Worm (Caenorhabditis elegans) whole organism, L1 larva: Measurements from ENCODE around the gene F58G1.8.

ENCODE experiments used
- C16A3.4 ChIP-seq: fragments of 150-350 bp; optimal IDR thresholded peaks from 2 replicates; lab custom pipeline; 2014; ENCODE audit warnings: missing biosample characterization, missing genetic modification characterization
- Y116A8C.19 ChIP-seq: sonication (generic microtip); optimal IDR thresholded peaks from 2 replicates; lab custom pipeline; 2016; ENCODE audit warnings: missing compliant biosample characterization, missing genetic modification characterization, borderline replicate concordance
- aha-1 ChIP-seq: fragments of 150-350 bp; optimal IDR thresholded peaks from 2 replicates; lab custom pipeline; 2014; ENCODE audit warnings: missing biosample characterization, missing genetic modification characterization
- alr-1 ChIP-seq: fragments of 200-800 bp; sonication (Bioruptor generic); optimal IDR thresholded peaks from 2 replicates; lab custom pipeline; 2018; ENCODE audit warnings: borderline replicate concordance, mild to moderate bottlenecking, missing genetic modification characterization, missing compliant biosample characterization
- aly-2 ChIP-seq: fragments of 150-350 bp; optimal IDR thresholded peaks from 2 replicates; lab custom pipeline; 2014; ENCODE audit warnings: missing biosample characterization, missing genetic modification characterization
- blmp-1 ChIP-seq: fragments of 150-350 bp; optimal IDR thresholded peaks from 2 replicates; lab custom pipeline; 2014; ENCODE audit warnings: missing biosample characterization, missing genetic modification characterization
- ceh-8 ChIP-seq: fragments of 200-800 bp; sonication (Bioruptor generic); optimal IDR thresholded peaks from 2 replicates; lab custom pipeline; 2018; ENCODE audit warnings: mild to moderate bottlenecking, missing genetic modification characterization, moderate library complexity, missing compliant biosample characterization
- ces-1 ChIP-seq: fragments of 150-350 bp; optimal IDR thresholded peaks from 2 replicates; lab custom pipeline; 2014; ENCODE audit warnings: missing biosample characterization, missing genetic modification reagents, missing genetic modification characterization
- dsc-1 ChIP-seq: sonication (generic microtip); optimal IDR thresholded peaks from 2 replicates; lab custom pipeline; 2016; ENCODE audit warnings: mild to moderate bottlenecking, missing genetic modification characterization, missing compliant biosample characterization
- efl-1 ChIP-seq, 4 experiments: fragments of 150-350 bp; optimal IDR thresholded peaks in 3 of 4; peaks in 1 of 4; 1 replicate in 1 of 4; 2 replicates in 3 of 4; lab custom pipeline; 2014; ENCODE audit warnings: missing biosample characterization in 2 of 4, missing genetic modification characterization in 2 of 4, missing genetic modification reagents in 2 of 4
- efl-3 ChIP-seq: fragments of 200-800 bp; sonication (Bioruptor generic); optimal IDR thresholded peaks from 2 replicates; lab custom pipeline; 2018; ENCODE audit warnings: mild to moderate bottlenecking, missing genetic modification characterization, missing compliant biosample characterization
- elt-2 ChIP-seq: sonication (generic microtip); optimal IDR thresholded peaks from 2 replicates; lab custom pipeline; 2016; ENCODE audit warnings: missing genetic modification characterization, mild to moderate bottlenecking, inconsistent platforms, missing compliant biosample characterization, missing genetic modification reagents
- elt-3 ChIP-seq, 6 experiments: fragments of 150-350 bp in 1 of 6; sonication (generic microtip); optimal IDR thresholded peaks; 2 replicates each; lab custom pipeline; 2017 to 2018; ENCODE audit warnings: missing biosample characterization in 6 of 6, missing genetic modification characterization in 6 of 6, inconsistent platforms in 1 of 6
- fkh-10 ChIP-seq: sonication (generic microtip); optimal IDR thresholded peaks from 2 replicates; lab custom pipeline; 2017; ENCODE audit warnings: missing biosample characterization, missing genetic modification reagents, missing genetic modification characterization
- fkh-8 ChIP-seq: sonication (generic microtip); optimal IDR thresholded peaks from 2 replicates; lab custom pipeline; 2016; ENCODE audit warnings: mild to moderate bottlenecking, missing genetic modification characterization, missing compliant biosample characterization
- fos-1 ChIP-seq: fragments of 150-350 bp; optimal IDR thresholded peaks from 2 replicates; lab custom pipeline; 2014; ENCODE audit warnings: missing biosample characterization, missing genetic modification characterization
- grh-1 ChIP-seq: fragments of 200-800 bp; sonication (Bioruptor generic); IDR thresholded peaks from 2 replicates; pipeline ENCODE4 v1.3.6; 2022; ENCODE audit warnings: missing genetic modification reagents, missing genetic modification characterization, missing compliant biosample characterization
- hlh-17 ChIP-seq: fragments of 200-800 bp; sonication (Bioruptor generic); optimal IDR thresholded peaks from 2 replicates; lab custom pipeline; 2018; ENCODE audit warnings: missing genetic modification characterization, mild to moderate bottlenecking, missing compliant biosample characterization, moderate library complexity, borderline replicate concordance
- hlh-4 ChIP-seq: sonication (generic microtip); optimal IDR thresholded peaks from 2 replicates; lab custom pipeline; 2016; ENCODE audit warnings: mild to moderate bottlenecking, missing genetic modification characterization, missing compliant biosample characterization
- isw-1 ChIP-seq: fragments of 200-800 bp; sonication (Bioruptor generic); IDR thresholded peaks from 2 replicates; pipeline ENCODE4 v1.3.6; 2022; ENCODE audit warnings: missing genetic modification characterization, missing compliant biosample characterization
- lin-13 ChIP-seq: fragments of 150-350 bp; optimal IDR thresholded peaks from 2 replicates; lab custom pipeline; 2014; ENCODE audit warnings: missing biosample characterization, missing genetic modification reagents, missing genetic modification characterization
- lin-14 ChIP-seq: fragments of 200-800 bp; sonication (Bioruptor generic); optimal IDR thresholded peaks from 2 replicates; lab custom pipeline; 2018; ENCODE audit warnings: mild to moderate bottlenecking, missing genetic modification characterization, moderate library complexity, missing compliant biosample characterization
- lin-15B ChIP-seq: fragments of 150-350 bp; sonication (generic microtip); optimal IDR thresholded peaks from 3 replicates; lab custom pipeline; 2014; ENCODE audit warnings: missing biosample characterization, missing genetic modification characterization
- lin-35 ChIP-seq, 2 experiments: fragments of 150-350 bp; optimal IDR thresholded peaks; 2 replicates each; lab custom pipeline; 2014; ENCODE audit warnings: missing biosample characterization in 2 of 2, missing genetic modification characterization in 2 of 2, missing genetic modification reagents in 2 of 2
- lir-3 ChIP-seq: sonication (generic microtip); optimal IDR thresholded peaks from 2 replicates; lab custom pipeline; 2016; ENCODE audit warnings: mild to moderate bottlenecking, missing genetic modification characterization, moderate library complexity, missing compliant biosample characterization; ENCODE audit not compliant: poor library complexity
- mef-2 ChIP-seq: fragments of 150-350 bp; optimal IDR thresholded peaks from 2 replicates; lab custom pipeline; 2014; ENCODE audit warnings: missing biosample characterization, missing genetic modification characterization
- nhr-11 ChIP-seq: fragments of 150-350 bp; optimal IDR thresholded peaks from 2 replicates; lab custom pipeline; 2014; ENCODE audit warnings: missing biosample characterization, missing genetic modification characterization
- nhr-20 ChIP-seq: sonication (generic microtip); optimal IDR thresholded peaks from 2 replicates; lab custom pipeline; 2016; ENCODE audit warnings: mild to moderate bottlenecking, missing genetic modification characterization, missing compliant biosample characterization
- nhr-28 ChIP-seq: fragments of 150-350 bp; optimal IDR thresholded peaks from 2 replicates; lab custom pipeline; 2014; ENCODE audit warnings: missing biosample characterization, missing genetic modification characterization
- nhr-84 ChIP-seq: sonication (generic microtip); optimal IDR thresholded peaks from 2 replicates; lab custom pipeline; 2017; ENCODE audit warnings: missing biosample characterization, missing genetic modification characterization
- nhr-85 ChIP-seq: sonication (generic microtip); peaks from one replicate; lab custom pipeline; 2016; ENCODE audit warnings: missing genetic modification characterization, inconsistent platforms, missing compliant biosample characterization
- nhr-90 ChIP-seq: sonication (generic microtip); optimal IDR thresholded peaks from 2 replicates; lab custom pipeline; 2016; ENCODE audit warnings: mild to moderate bottlenecking, missing genetic modification characterization, missing compliant biosample characterization; ENCODE audit not compliant: poor library complexity
- pax-3 ChIP-seq: fragments of 200-800 bp; sonication (Bioruptor generic); optimal IDR thresholded peaks from 2 replicates; lab custom pipeline; 2018; ENCODE audit warnings: mild to moderate bottlenecking, missing genetic modification characterization, moderate library complexity, missing compliant biosample characterization
- skn-1 ChIP-seq: fragments of 150-350 bp; optimal IDR thresholded peaks from 2 replicates; lab custom pipeline; 2014; ENCODE audit warnings: missing biosample characterization, missing genetic modification characterization
- sup-37 ChIP-seq: fragments of 200-800 bp; sonication (Bioruptor generic); optimal IDR thresholded peaks from 2 replicates; lab custom pipeline; 2018; ENCODE audit warnings: mild to moderate bottlenecking, missing genetic modification characterization, missing compliant biosample characterization
- swsn-7 ChIP-seq: sonication (generic microtip); optimal IDR thresholded peaks from 2 replicates; lab custom pipeline; 2016; ENCODE audit warnings: missing genetic modification characterization, missing compliant biosample characterization
- tlp-1 ChIP-seq: fragments of 150-350 bp; optimal IDR thresholded peaks from 2 replicates; lab custom pipeline; 2014; ENCODE audit warnings: missing biosample characterization, missing genetic modification characterization
- unc-130 ChIP-seq: fragments of 150-350 bp; optimal IDR thresholded peaks from 2 replicates; lab custom pipeline; 2017; ENCODE audit warnings: missing biosample characterization, missing genetic modification characterization, inconsistent platforms

The F58G1.8 gene

ce11 chrII:12925551-12925950 lies at the start of gene F58G1.8:
TSS of gene F58G1.8 (minus strand) at chrII:12925651.
- TF ChIP-seq efl-1 (optimal IDR thresholded peaks at IDR 0.05; lab: Kevin White, UChicago) (no peak), efl-1 (GFP tag; optimal IDR thresholded peaks at IDR 0.05 in 1 of 2; lab: Kevin White, UChicago) (no peak), elt-2 (no peak)
- TF ChIP-seq, all 84 proteins: peak for 0

- TF ChIP-seq isw-1 (GFP tag; lab: Robert Waterston, UW) (no peak), lin-35 (GFP tag; optimal IDR thresholded peaks at IDR 0.05; lab: Kevin White, UChicago) (no peak), fos-1 (no peak), hlh-4 (tag; lab: Kevin White, UChicago) (peak; percentile 82)
These were observed 44.2 kb upstream of the F58G1.8 start, which contains the start of gene Y38F1A.4 for ce11 chrII:12969622-12970021. TSS of gene Y38F1A.4 (minus strand) at chrII:12969722.

ce11 chrII:12968448-12968969 lies 43.1 kb upstream of the F58G1.8 start:
- no peak for TF ChIP-seq lin-13 (GFP tag; lab: Kevin White, UChicago)
- no peak for TF ChIP-seq lin-15B (tag; lab: Kevin White, UChicago)
- TF ChIP-seq alr-1, result no peak
- TF ChIP-seq, all 84 proteins: peak for 0

- TF ChIP-seq mef-2 (tag; lab: Kevin White, UChicago) (no peak), lin-14 (GFP tag; lab: Kevin White, UChicago) (no peak), sup-37 (no peak), nhr-11 (no peak)
These were observed 40.8 kb upstream of the F58G1.8 start for ce11 chrII:12966274-12966673.

DNA sequence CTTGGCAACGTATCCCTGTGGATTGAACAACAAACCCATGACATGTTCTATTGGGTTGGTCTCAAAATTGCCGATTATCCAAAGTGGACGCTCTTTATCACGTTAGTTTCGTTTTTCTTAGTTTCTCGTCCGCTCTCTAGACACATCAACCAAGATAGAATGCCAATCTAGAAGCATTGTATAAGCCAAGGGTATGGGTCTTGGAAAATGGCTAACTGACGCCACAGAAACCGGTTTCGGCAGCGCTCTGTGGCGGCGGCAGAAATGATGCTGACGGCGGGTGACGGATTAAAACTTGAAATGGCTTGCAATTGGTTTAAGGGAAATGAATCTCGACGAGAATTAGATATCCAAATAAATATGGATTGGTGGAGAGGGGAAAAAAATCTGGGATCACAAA lies 40.1 kb upstream of the F58G1.8 start:
- TF ChIP-seq skn-1 (tag; lab: Kevin White, UChicago), result no peak
- TF ChIP-seq fkh-8 (tag; lab: Kevin White, UChicago), result no peak
- TF ChIP-seq C16A3.4 (tag; lab: Kevin White, UChicago), result no peak
- peak in 1 of 6 experiments; percentile 3 for TF ChIP-seq elt-3 (tag; optimal IDR thresholded peaks at IDR 0.05; lab: Kevin White, UChicago)
- TF ChIP-seq nhr-85 (tag; lab: Kevin White, UChicago), result peak; percentile 48
- no peak for TF ChIP-seq unc-130
- peak; percentile 76 for TF ChIP-seq grh-1 (GFP tag; lab: Robert Waterston, UW)
- TF ChIP-seq ces-1 (GFP tag; lab: Kevin White, UChicago), result no peak
- TF ChIP-seq aly-2 (tag; lab: Kevin White, UChicago), result no peak
- TF ChIP-seq nhr-20, result no peak
- no peak for TF ChIP-seq dsc-1 (tag; lab: Kevin White, UChicago)
- peak; percentile 29 for TF ChIP-seq blmp-1 (tag; lab: Kevin White, UChicago)
- TF ChIP-seq, all 84 proteins: peak for 4

DNA sequence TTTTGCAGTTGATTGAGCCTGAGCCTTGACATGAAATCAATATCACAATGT lies 39.9 kb upstream of the F58G1.8 start, which contains the start of gene ptr-18:
Gene ptr-18, plus strand, starts transcription at position 9 of the 51 bp plus-strand sequence.
- TF ChIP-seq lir-3 (tag; lab: Kevin White, UChicago) (no peak), fkh-8 (tag; lab: Kevin White, UChicago) (no peak), swsn-7 (tag; lab: Kevin White, UChicago) (no peak), lin-15B (tag; lab: Kevin White, UChicago) (no peak), nhr-90 (tag; lab: Kevin White, UChicago) (no peak), elt-3 (tag; optimal IDR thresholded peaks at IDR 0.05; lab: Kevin White, UChicago) (no peak), Y116A8C.19 (tag; lab: Kevin White, UChicago) (no peak), alr-1 (no peak), pax-3 (tag; lab: Kevin White, UChicago) (no peak), ceh-8 (GFP tag; lab: Kevin White, UChicago) (no peak), tlp-1 (tag; lab: Kevin White, UChicago) (no peak), nhr-84 (no peak), aha-1 (no peak), fkh-10 (GFP tag; lab: Kevin White, UChicago) (no peak), nhr-28 (tag; lab: Kevin White, UChicago) (no peak), C16A3.4 (tag; lab: Kevin White, UChicago) (no peak), efl-3 (GFP tag; lab: Kevin White, UChicago) (no peak), hlh-17 (GFP tag; lab: Kevin White, UChicago) (no peak)
